Fruit fly (Drosophila melanogaster) whole organism, prepupa: Measurements from ENCODE around the gene Tim8.

Experiments used
- OdsH ChIP-seq: fragments of 200-800 bp; sonication (Bioruptor generic); optimal IDR thresholded peaks from 3 replicates; lab custom pipeline; 2016; ENCODE audit warnings: missing biosample characterization, missing genetic modification characterization
- Sox102F ChIP-seq: fragments of 200-800 bp; sonication (Bioruptor generic); optimal IDR thresholded peaks from 2 replicates; lab custom pipeline; 2016; ENCODE audit warnings: missing biosample characterization, mild to moderate bottlenecking, missing genetic modification characterization

DNA sequence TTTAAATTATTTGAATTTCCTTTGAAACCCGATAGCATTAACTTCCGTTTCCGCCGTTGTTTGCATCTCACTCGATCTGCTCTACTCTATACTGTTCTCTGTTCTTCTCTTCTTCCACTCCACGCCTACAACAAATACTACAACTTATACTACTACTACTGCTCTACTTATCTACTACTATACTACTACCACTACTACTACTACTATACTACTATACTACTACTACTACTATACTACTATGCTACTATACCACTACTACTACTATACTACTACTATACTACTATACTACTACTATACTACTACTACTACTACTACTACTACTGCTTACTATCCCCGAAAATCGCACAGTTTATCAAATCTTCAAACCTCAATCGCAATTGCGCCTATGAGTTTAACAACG lies 14.3 kb downstream of the Tim8 start:
- no peak for TF ChIP-seq OdsH (GFP tag; lab: Kevin White, UChicago)
- no peak for TF ChIP-seq Sox102F (GFP tag; lab: Kevin White, UChicago)
